Fruit fly (Drosophila melanogaster): Measurements from ENCODE around the gene CG10970.

Gene CG10970

DNA sequence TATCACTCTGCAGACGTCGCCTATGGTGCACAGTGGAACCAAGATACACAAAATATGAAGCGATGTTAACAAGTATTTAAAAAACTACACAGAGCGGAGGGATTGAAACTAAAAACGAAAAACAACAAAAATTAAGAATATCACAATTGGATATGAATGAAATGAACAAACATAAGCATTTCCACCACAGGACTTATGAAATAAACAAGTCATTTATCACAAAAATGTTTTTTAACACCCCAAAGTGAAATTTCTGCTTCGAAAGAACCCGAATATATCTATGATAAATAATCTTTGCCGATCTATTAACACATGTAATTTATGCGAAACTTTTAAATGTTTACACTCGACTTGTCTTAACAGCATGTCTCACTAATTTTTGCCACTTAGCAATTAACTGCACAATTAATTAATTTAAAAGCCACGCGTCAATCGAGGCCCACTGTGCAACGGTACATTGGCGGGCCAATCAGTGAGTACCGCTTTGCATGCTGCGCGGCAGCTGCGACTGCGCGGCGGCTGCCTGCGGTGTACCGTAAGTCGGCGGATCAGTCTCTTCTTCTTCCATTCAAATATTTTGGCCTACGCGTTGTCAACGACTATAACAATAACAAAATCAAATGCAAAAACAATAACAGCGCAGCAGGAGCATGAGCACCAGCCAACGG is 29.3 kb downstream of the CG10970 start (continued):
- TF ChIP-seq CG16779 (tag; optimal IDR thresholded peaks at IDR 0.05) (no peak), salr (GFP tag; optimal IDR thresholded peaks at IDR 0.05) (peak in 1 of 2 experiments; percentile 67), net (GFP tag; optimal IDR thresholded peaks at IDR 0.05) (peak; percentile 29), Gug (GFP tag; IDR thresholded peaks at IDR 0.05) (no peak; the same call in 1 of the 2 replicates), CG11762 (GFP tag; optimal IDR thresholded peaks at IDR 0.05; ENCODE audit: insufficient read depth) (peak; percentile 46), CG6854 (GFP tag; optimal IDR thresholded peaks at IDR 0.05) (no peak), Ets21C (GFP tag; optimal IDR thresholded peaks at IDR 0.05) (peak; percentile 8), Hr4 (GFP tag; optimal IDR thresholded peaks at IDR 0.05) (peak; percentile 68), cyc (GFP tag; optimal IDR thresholded peaks at IDR 0.05) (peak; percentile 33), fd59A (GFP tag; optimal IDR thresholded peaks at IDR 0.05) (peak; percentile 28), Eip75B (GFP tag; optimal IDR thresholded peaks at IDR 0.05) (peak; percentile 13), CG31627 (GFP tag; optimal IDR thresholded peaks at IDR 0.05) (peak; percentile 8), CG7368 (GFP tag; optimal IDR thresholded peaks at IDR 0.05) (peak; percentile 6), eg (GFP tag; IDR thresholded peaks at IDR 0.05) (peak; percentile 58; the same call in 2 of the 3 replicates), CG15336 (GFP tag; IDR thresholded peaks at IDR 0.05) (peak; percentile 69), CG1621 (tag; optimal IDR thresholded peaks at IDR 0.05) (no peak), pdm3 (GFP tag; optimal IDR thresholded peaks at IDR 0.05) (peak; percentile 63), Sox14 (GFP tag; optimal IDR thresholded peaks at IDR 0.05) (peak; percentile 48), CG3032 (tag; optimal IDR thresholded peaks at IDR 0.05) (peak; percentile 13), CG6808 (GFP tag; optimal IDR thresholded peaks at IDR 0.05) (peak; percentile 49), Eip78C (GFP tag) (peak; percentile 95), esn (GFP tag; optimal IDR thresholded peaks at IDR 0.05) (peak; percentile 56), CG4318 (GFP tag; optimal IDR thresholded peaks at IDR 0.05) (peak; percentile 67), Met (GFP tag; optimal IDR thresholded peaks at IDR 0.05) (peak; percentile 61), Blimp-1 (GFP tag; optimal IDR thresholded peaks at IDR 0.05) (no peak), Hr38 (GFP tag; optimal IDR thresholded peaks at IDR 0.05) (no peak), acj6 (GFP tag; optimal IDR thresholded peaks at IDR 0.05) (peak; percentile 50), CG8319 (GFP tag; optimal IDR thresholded peaks at IDR 0.05) (no peak), fd85E (GFP tag; optimal IDR thresholded peaks at IDR 0.05) (no peak), CG3919 (GFP tag; optimal IDR thresholded peaks at IDR 0.05) (peak; percentile 22), CG6276 (GFP tag; optimal IDR thresholded peaks at IDR 0.05) (peak; percentile 52), fkh (GFP tag; optimal IDR thresholded peaks at IDR 0.05) (no peak), topi (GFP tag; optimal IDR thresholded peaks at IDR 0.05) (peak; percentile 66), spab (GFP tag; optimal IDR thresholded peaks at IDR 0.05) (peak; percentile 33), CG34406 (GFP tag; optimal IDR thresholded peaks at IDR 0.05) (peak; percentile 16), CG6792 (GFP tag; optimal IDR thresholded peaks at IDR 0.05) (peak; percentile 54)

DNA sequence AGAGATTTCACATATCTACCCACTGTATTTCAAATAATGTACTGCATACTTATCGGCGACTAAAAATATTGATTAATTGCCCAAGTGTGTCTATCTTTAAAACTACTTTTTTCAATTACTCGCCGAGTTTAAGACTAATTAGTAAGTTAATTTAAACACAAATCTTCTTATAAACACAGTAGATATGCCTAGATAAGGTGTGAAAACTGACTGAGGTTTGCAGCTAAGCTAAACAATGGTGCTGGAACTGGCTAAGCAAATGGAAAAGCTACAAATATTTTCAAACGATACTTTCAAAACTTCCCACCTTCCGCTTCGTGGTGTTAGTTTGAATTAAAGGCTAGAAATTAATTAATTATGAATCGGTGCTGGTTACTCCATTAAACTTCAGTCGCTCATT is 30.4 kb downstream of the CG10970 start:
- TF ChIP-seq CG3032 (tag; optimal IDR thresholded peaks at IDR 0.05) (no peak), Hr38 (GFP tag; optimal IDR thresholded peaks at IDR 0.05) (no peak), esn (GFP tag; optimal IDR thresholded peaks at IDR 0.05) (no peak), CG6808 (GFP tag; optimal IDR thresholded peaks at IDR 0.05) (no peak), CG16779 (tag; optimal IDR thresholded peaks at IDR 0.05) (no peak), Ets21C (GFP tag; optimal IDR thresholded peaks at IDR 0.05) (no peak), CG3919 (GFP tag; optimal IDR thresholded peaks at IDR 0.05) (no peak), CG7368 (GFP tag; optimal IDR thresholded peaks at IDR 0.05) (no peak), fkh (GFP tag; optimal IDR thresholded peaks at IDR 0.05) (no peak), svp (GFP tag) (no peak), ss (GFP tag; optimal IDR thresholded peaks at IDR 0.05) (no peak), fd59A (GFP tag; optimal IDR thresholded peaks at IDR 0.05) (no peak), Smox (GFP tag; optimal IDR thresholded peaks at IDR 0.05) (no peak), Ets96B (tag; optimal IDR thresholded peaks at IDR 0.05) (no peak), CG1621 (tag; optimal IDR thresholded peaks at IDR 0.05) (no peak), net (GFP tag; optimal IDR thresholded peaks at IDR 0.05) (no peak), salr (GFP tag; optimal IDR thresholded peaks at IDR 0.05) (no peak)
